Worm (Caenorhabditis elegans): ENCODE data around the gene srh-40.

srh-40 gene

ce11 chrIII:6647568-6647967, 36.9 kb downstream of the srh-40 start:
- TF ChIP-seq jun-1 (tag; optimal IDR thresholded peaks at IDR 0.05) = no peak
- no peak for TF ChIP-seq ZK546.5 (tag; optimal IDR thresholded peaks at IDR 0.05)
- TF ChIP-seq ceh-9 (tag; optimal IDR thresholded peaks at IDR 0.05) = no peak
- TF ChIP-seq fkh-10 (GFP tag; optimal IDR thresholded peaks at IDR 0.05) = no peak
- no peak for TF ChIP-seq fos-1 (tag; optimal IDR thresholded peaks at IDR 0.05)
- TF ChIP-seq nfya-1 (tag; optimal IDR thresholded peaks at IDR 0.05; ENCODE audit: insufficient read depth) = no peak
- no peak for TF ChIP-seq daf-12 (tag; optimal IDR thresholded peaks at IDR 0.05)
- TF ChIP-seq unc-39 (tag; optimal IDR thresholded peaks at IDR 0.05) = no peak

ce11 chrIII:6651983-6652382, 41.4 kb downstream of the srh-40 start, which contains the start of gene pdfr-1:
Gene pdfr-1, minus strand, starts transcription at chrIII:6652083.
- TF ChIP-seq pha-4 (tag; optimal IDR thresholded peaks at IDR 0.05) = no peak
- no peak for TF ChIP-seq elt-2 (tag; optimal IDR thresholded peaks at IDR 0.05)
- no peak for TF ChIP-seq ZK546.5 (tag; optimal IDR thresholded peaks at IDR 0.05)
- no peak for TF ChIP-seq ztf-11 (tag; optimal IDR thresholded peaks at IDR 0.05)
- no peak for TF ChIP-seq nhr-43 (tag; optimal IDR thresholded peaks at IDR 0.05; ENCODE audit: poor library complexity, severe bottlenecking)
- TF ChIP-seq nhr-76 (tag; optimal IDR thresholded peaks at IDR 0.05) = no peak
- TF ChIP-seq ceh-9 (tag; optimal IDR thresholded peaks at IDR 0.05) = no peak
- TF ChIP-seq lsy-12 (tag; optimal IDR thresholded peaks at IDR 0.05) = no peak
- no peak for TF ChIP-seq fkh-10 (GFP tag; optimal IDR thresholded peaks at IDR 0.05)

ce11 chrIII:6653932-6654331, 43.3 kb downstream of the srh-40 start:
- no peak for TF ChIP-seq nfya-1 (tag; optimal IDR thresholded peaks at IDR 0.05; ENCODE audit: insufficient read depth)
- TF ChIP-seq egl-5 (tag; optimal IDR thresholded peaks at IDR 0.05) = no peak
- TF ChIP-seq ceh-28 (tag; optimal IDR thresholded peaks at IDR 0.05) = no peak
- TF ChIP-seq elt-2 (tag; optimal IDR thresholded peaks at IDR 0.05) = no peak
- TF ChIP-seq mml-1 (tag; optimal IDR thresholded peaks at IDR 0.05) = no peak
- no peak for TF ChIP-seq eor-1 (tag; optimal IDR thresholded peaks at IDR 0.05)

- TF ChIP-seq fos-1 (tag; optimal IDR thresholded peaks at IDR 0.05) (no peak), nfya-1 (tag; optimal IDR thresholded peaks at IDR 0.05; ENCODE audit: insufficient read depth) (peak; percentile 55), fkh-10 (GFP tag; optimal IDR thresholded peaks at IDR 0.05) (peak; percentile 16), R02D3.7 (tag; optimal IDR thresholded peaks at IDR 0.05) (no peak), egl-5 (tag; optimal IDR thresholded peaks at IDR 0.05) (peak; percentile 0), lin-39 (tag; optimal IDR thresholded peaks at IDR 0.05) (peak; percentile 64), ceh-82 (tag; optimal IDR thresholded peaks at IDR 0.05) (no peak), snpc-4 (tag; optimal IDR thresholded peaks at IDR 0.05) (peak; percentile 32), unc-39 (tag; optimal IDR thresholded peaks at IDR 0.05) (no peak), sea-2 (GFP tag; optimal IDR thresholded peaks at IDR 0.05) (no peak), ztf-4 (tag; optimal IDR thresholded peaks at IDR 0.05) (no peak), ceh-28 (tag; optimal IDR thresholded peaks at IDR 0.05) (no peak), mml-1 (tag; optimal IDR thresholded peaks at IDR 0.05) (no peak), fkh-2 (tag; optimal IDR thresholded peaks at IDR 0.05) (no peak)
Measured at ce11 chrIII:6655830-6656229, 45.2 kb downstream of the srh-40 start.

Data from whole organism, L3 larva.